Worm (Caenorhabditis elegans): ENCODE measurements around the gene wah-1.

The wah-1 gene

ce11 chrIII:12009321-12009720 lies 19.4 kb downstream of the wah-1 start:
- no peak for TF ChIP-seq ceh-9 (tag; optimal IDR thresholded peaks at IDR 0.05)
- TF ChIP-seq nhr-11 (tag; optimal IDR thresholded peaks at IDR 0.05) = no peak

- TF ChIP-seq F13H6.1 (tag; optimal IDR thresholded peaks at IDR 0.05) (no peak), ceh-19 (GFP tag; optimal IDR thresholded peaks at IDR 0.05) (no peak), mec-3 (tag; optimal IDR thresholded peaks at IDR 0.05; ENCODE audit: borderline replicate concordance) (no peak), ceh-2 (tag; optimal IDR thresholded peaks at IDR 0.05) (no peak), unc-3 (GFP tag; conservative IDR thresholded peaks at IDR 0.05) (no peak), unc-3 (tag; optimal IDR thresholded peaks at IDR 0.05) (no peak), hlh-30 (tag; optimal IDR thresholded peaks at IDR 0.05; ENCODE audit: insufficient read depth) (no peak), ets-4 (tag; optimal IDR thresholded peaks at IDR 0.05) (no peak), ttx-3 (tag; optimal IDR thresholded peaks at IDR 0.05) (no peak), fax-1 (tag; optimal IDR thresholded peaks at IDR 0.05) (no peak), C08G9.2 (tag; optimal IDR thresholded peaks at IDR 0.05) (no peak), ztf-16 (tag; optimal IDR thresholded peaks at IDR 0.05) (no peak), tbx-7 (tag; optimal IDR thresholded peaks at IDR 0.05) (no peak), tbx-2 (tag; optimal IDR thresholded peaks at IDR 0.05) (no peak), pat-9 (tag; optimal IDR thresholded peaks at IDR 0.05) (no peak), odd-2 (tag; optimal IDR thresholded peaks at IDR 0.05) (no peak), lim-6 (tag; optimal IDR thresholded peaks at IDR 0.05) (no peak), unc-86 (tag; optimal IDR thresholded peaks at IDR 0.05) (no peak), hlh-13 (GFP tag; optimal IDR thresholded peaks at IDR 0.05) (no peak)
Measured at ce11 chrIII:12009764-12010163, 19.8 kb downstream of the wah-1 start.

- TF ChIP-seq hlh-30 (tag; optimal IDR thresholded peaks at IDR 0.05; ENCODE audit: insufficient read depth) (no peak), ceh-30 (tag; optimal IDR thresholded peaks at IDR 0.05) (no peak), ceh-48 (tag; optimal IDR thresholded peaks at IDR 0.05) (no peak), ceh-24 (tag; optimal IDR thresholded peaks at IDR 0.05) (no peak), hlh-8 (tag; optimal IDR thresholded peaks at IDR 0.05) (no peak), nhr-232 (tag; optimal IDR thresholded peaks at IDR 0.05) (no peak), fkh-10 (GFP tag; optimal IDR thresholded peaks at IDR 0.05) (no peak), ceh-19 (GFP tag; optimal IDR thresholded peaks at IDR 0.05) (no peak), pqm-1 (tag; optimal IDR thresholded peaks at IDR 0.05) (no peak), ceh-18 (tag; optimal IDR thresholded peaks at IDR 0.05) (no peak), fax-1 (tag; optimal IDR thresholded peaks at IDR 0.05) (no peak), ceh-14 (tag; optimal IDR thresholded peaks at IDR 0.05) (no peak), ttx-3 (tag; optimal IDR thresholded peaks at IDR 0.05) (no peak), elt-4 (tag; optimal IDR thresholded peaks at IDR 0.05) (no peak), ceh-22 (tag; optimal IDR thresholded peaks at IDR 0.05) (no peak), rnt-1 (tag; optimal IDR thresholded peaks at IDR 0.05) (no peak)
Measured at ce11 chrIII:12013054-12013453, 23.1 kb downstream of the wah-1 start.

- TF ChIP-seq C08G9.2 (tag; optimal IDR thresholded peaks at IDR 0.05) (no peak), T23F11.4 (GFP tag; optimal IDR thresholded peaks at IDR 0.05) (no peak), sox-4 (tag; optimal IDR thresholded peaks at IDR 0.05) (no peak), K09A11.1 (tag; optimal IDR thresholded peaks at IDR 0.05; ENCODE audit: insufficient read depth) (no peak), elt-4 (tag; optimal IDR thresholded peaks at IDR 0.05) (no peak), ets-4 (tag; optimal IDR thresholded peaks at IDR 0.05) (no peak), sdc-2 (tag; optimal IDR thresholded peaks at IDR 0.05) (no peak), ceh-48 (tag; optimal IDR thresholded peaks at IDR 0.05) (no peak)
Measured at ce11 chrIII:12013718-12014117, 23.8 kb downstream of the wah-1 start.

- TF ChIP-seq odd-2 (tag; optimal IDR thresholded peaks at IDR 0.05) (no peak), tbx-2 (tag; optimal IDR thresholded peaks at IDR 0.05) (no peak), hlh-13 (GFP tag; optimal IDR thresholded peaks at IDR 0.05) (no peak)
Measured at ce11 chrIII:12014503-12014902, 24.5 kb downstream of the wah-1 start.

Data from whole organism, late embryonic.